Worm (Caenorhabditis elegans): ENCODE data around the gene C47E8.1.

DNA sequence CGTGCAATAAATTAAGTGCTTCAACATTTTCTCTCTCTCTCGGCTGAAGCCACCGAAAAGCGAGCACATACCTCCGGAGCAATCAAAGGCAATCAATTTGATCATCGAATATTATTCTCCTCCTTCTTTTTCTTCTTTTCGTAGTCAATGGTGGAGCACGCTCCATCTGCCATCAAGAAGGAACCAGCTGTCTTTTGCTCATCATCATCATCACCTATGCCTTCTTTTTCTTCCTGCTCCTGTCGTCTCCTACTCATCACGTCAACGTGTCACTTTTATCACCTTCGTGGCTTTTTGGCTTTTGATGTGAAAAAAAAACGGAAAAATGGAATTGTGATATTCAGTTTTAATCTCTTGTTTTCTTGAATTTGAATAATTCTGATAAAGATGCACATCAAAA, 40.2 kb upstream of the C47E8.1 start:
- TF ChIP-seq cog-1 (tag; optimal IDR thresholded peaks at IDR 0.05), result no peak
- TF ChIP-seq klf-2 (GFP tag; conservative IDR thresholded peaks at IDR 0.05), result no peak
- TF ChIP-seq med-1 (GFP tag; optimal IDR thresholded peaks at IDR 0.05; ENCODE audit: insufficient read depth), result no peak
- no peak for TF ChIP-seq T22C8.4 (GFP tag; IDR thresholded peaks at IDR 0.05)
- TF ChIP-seq flt-1 (GFP tag; IDR thresholded peaks at IDR 0.05), result no peak
- no peak for TF ChIP-seq tab-1 (GFP tag; IDR thresholded peaks at IDR 0.05)
- no peak for TF ChIP-seq ref-1 (GFP tag; conservative IDR thresholded peaks at IDR 0.05)
- no peak for TF ChIP-seq ztf-29 (GFP tag; IDR thresholded peaks at IDR 0.05)
- no peak for TF ChIP-seq ztf-23 (GFP tag; IDR thresholded peaks at IDR 0.05)

All from whole organism, midembryonic.